Worm (Caenorhabditis elegans): Measurements from ENCODE around the gene F56D5.9.

ce11 chrIV:9378272-9378671 lies 44.0 kb downstream of the F56D5.9 start, which contains the start of gene C10C5.4:
- TF ChIP-seq lin-13 (GFP tag; optimal IDR thresholded peaks at IDR 0.05), result no peak
- no peak for TF ChIP-seq mdl-1 (tag; optimal IDR thresholded peaks at IDR 0.05)
- TF ChIP-seq lsy-2 (tag; optimal IDR thresholded peaks at IDR 0.05), result no peak
- TF ChIP-seq egl-27 (tag; optimal IDR thresholded peaks at IDR 0.05), result no peak

All from whole organism, L4 larva.